Worm (Caenorhabditis elegans) whole organism, L4 larva: ENCODE data around the gene ZK354.9.
"Not testable (repeated sequence)": the region's sequence is repeated elsewhere in the genome, so short reads cannot be mapped to it uniquely, and the experiment has no call there.

Experiments
- F26F4.8 ChIP-seq: fragments of 200-800 bp; sonication (Bioruptor generic); conservative IDR thresholded peaks from 2 replicates; pipeline ENCODE4 v1.3.6; 2022; ENCODE audit warnings: missing genetic modification characterization, missing compliant biosample characterization
- F44E2.7 ChIP-seq: fragments of 200-800 bp; sonication (Bioruptor generic); IDR thresholded peaks from 2 replicates; pipeline ENCODE4 v2.1.2; 2022; ENCODE audit warnings: missing genetic modification characterization, missing compliant biosample characterization
- F49E8.2 ChIP-seq: sonication (generic microtip); optimal IDR thresholded peaks from 2 replicates; lab custom pipeline; 2016; ENCODE audit warnings: missing compliant biosample characterization, mild to moderate bottlenecking, missing genetic modification characterization, borderline replicate concordance
- T26A8.4 ChIP-seq: fragments of 200-800 bp; sonication (Bioruptor generic); IDR thresholded peaks from 2 replicates; pipeline ENCODE4 v1.3.6; 2022; ENCODE audit warnings: missing genetic modification characterization, missing compliant biosample characterization
- Y105C5A.15 ChIP-seq: fragments of 200-800 bp; sonication (Bioruptor generic); IDR thresholded peaks from 2 replicates; pipeline ENCODE4 v1.3.6; 2022; ENCODE audit warnings: missing genetic modification characterization, missing compliant biosample characterization
- Y48G9A.11 ChIP-seq: fragments of 200-800 bp; sonication (Bioruptor generic); IDR thresholded peaks from 2 replicates; pipeline ENCODE4 v1.3.6; 2022; ENCODE audit warnings: missing genetic modification reagents, missing genetic modification characterization, missing compliant biosample characterization
- aha-1 ChIP-seq: fragments of 150-350 bp; peaks from one replicate; lab custom pipeline; 2014; ENCODE audit warnings: missing biosample characterization, missing genetic modification characterization
- ama-1 ChIP-seq: fragments of 150-350 bp; optimal IDR thresholded peaks from 2 replicates; lab custom pipeline; 2014; ENCODE audit warnings: inconsistent platforms, mixed read lengths
- arid-1 ChIP-seq: fragments of 200-800 bp; sonication (Bioruptor generic); conservative IDR thresholded peaks from 2 replicates; pipeline ENCODE4 v1.3.6; 2022; ENCODE audit warnings: missing genetic modification reagents, missing genetic modification characterization, missing compliant biosample characterization
- attf-4 ChIP-seq: sonication (generic microtip); optimal IDR thresholded peaks from 3 replicates; lab custom pipeline; 2017; ENCODE audit warnings: missing biosample characterization, missing genetic modification characterization
- ceh-44 ChIP-seq: fragments of 200-800 bp; sonication (Bioruptor generic); IDR thresholded peaks from 2 replicates; pipeline ENCODE4 v1.3.6; 2022; ENCODE audit warnings: missing genetic modification reagents, missing genetic modification characterization, missing compliant biosample characterization
- cey-2 ChIP-seq: sonication (generic microtip); optimal IDR thresholded peaks from 3 replicates; lab custom pipeline; 2017; ENCODE audit warnings: missing genetic modification characterization, mild to moderate bottlenecking, missing compliant biosample characterization, antibody characterized with exemption, borderline replicate concordance; ENCODE audit not compliant: insufficient read depth
- ctbp-1 ChIP-seq: fragments of 200-800 bp; sonication (Bioruptor generic); IDR thresholded peaks from 2 replicates; pipeline ENCODE4 v1.3.6; 2022; ENCODE audit warnings: missing genetic modification reagents, missing genetic modification characterization, missing compliant biosample characterization
- lin-38 ChIP-seq: fragments of 200-800 bp; sonication (Bioruptor generic); IDR thresholded peaks from 2 replicates; pipeline ENCODE4 v1.3.6; 2022; ENCODE audit warnings: missing genetic modification reagents, missing genetic modification characterization, missing compliant biosample characterization
- mdt-29 ChIP-seq: fragments of 200-800 bp; sonication (Bioruptor generic); IDR thresholded peaks from 2 replicates; pipeline ENCODE4 v1.3.6; 2022; ENCODE audit warnings: missing genetic modification reagents, missing genetic modification characterization, missing compliant biosample characterization
- mep-1 ChIP-seq: fragments of 150-350 bp; sonication (generic microtip); optimal IDR thresholded peaks from 3 replicates; lab custom pipeline; 2014; ENCODE audit warnings: missing biosample characterization, missing genetic modification characterization
- nhr-28 ChIP-seq: fragments of 150-350 bp; optimal IDR thresholded peaks from 2 replicates; lab custom pipeline; 2014; ENCODE audit warnings: missing biosample characterization, missing genetic modification characterization
- nhr-76 ChIP-seq: fragments of 150-350 bp; optimal IDR thresholded peaks from 2 replicates; lab custom pipeline; 2014; ENCODE audit warnings: missing biosample characterization, missing genetic modification characterization
- pha-4 ChIP-seq, 2 experiments: fragments of 150-350 bp in 1 of 2; fragments of 200-800 bp in 1 of 2; sonication (Bioruptor generic) in 1 of 2; IDR thresholded peaks in 1 of 2; optimal IDR thresholded peaks in 1 of 2; 2 replicates each; pipeline versions ENCODE4 v1.3.6 to Lab custom; 2014 to 2022; ENCODE audit warnings: missing genetic modification characterization in 2 of 2, missing genetic modification reagents in 2 of 2, missing biosample characterization in 1 of 2, missing compliant biosample characterization in 1 of 2
- php-3 ChIP-seq: fragments of 200-800 bp; sonication (Bioruptor generic); IDR thresholded peaks from 2 replicates; pipeline ENCODE4 v1.3.6; 2022; ENCODE audit warnings: missing genetic modification reagents, missing genetic modification characterization, missing compliant biosample characterization
- snpc-1.2 ChIP-seq: fragments of 200-800 bp; sonication (Bioruptor generic); IDR thresholded peaks from 2 replicates; pipeline ENCODE4 v1.3.6; 2022; ENCODE audit warnings: missing genetic modification reagents, missing genetic modification characterization, missing compliant biosample characterization
- unc-62 ChIP-seq, 3 experiments: fragments of 150-350 bp in 1 of 3; sonication (generic microtip); optimal IDR thresholded peaks in 2 of 3; peaks in 1 of 3; 1 replicate in 1 of 3; 2 replicates in 2 of 3; lab custom pipeline; 2014 to 2017; ENCODE audit warnings: missing biosample characterization in 3 of 3, missing genetic modification characterization in 3 of 3, missing genetic modification reagents in 3 of 3, missing genotype in 1 of 3

ZK354.9 gene

DNA sequence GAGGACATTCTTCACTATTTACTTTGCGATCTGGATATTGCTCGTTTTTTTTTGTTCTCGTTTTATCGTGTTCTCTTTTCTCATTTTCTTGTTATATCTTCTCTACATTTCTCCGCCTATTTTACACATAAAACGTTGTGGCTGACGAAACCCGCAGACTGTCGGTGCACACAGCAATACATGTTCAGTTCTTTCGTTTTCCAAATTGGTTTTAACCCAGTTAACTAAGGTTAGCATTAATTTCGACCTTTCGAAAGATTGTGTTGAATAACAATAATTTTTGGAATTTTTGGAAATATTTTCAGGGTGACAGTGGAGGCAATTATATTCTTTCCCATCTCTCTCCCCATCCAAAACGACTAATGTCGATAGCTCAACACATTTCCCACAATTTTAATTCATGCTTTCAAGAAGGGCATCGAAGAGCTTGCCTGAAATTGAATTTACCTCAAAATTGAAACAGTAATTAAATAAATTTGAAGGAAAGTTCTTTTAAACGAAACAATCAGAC, 43.2 kb downstream of the ZK354.9 start:
- TF ChIP-seq arid-1 (GFP tag; lab: Robert Waterston, UW) = 0 out of 2 replicates have a peak, but pooled peaks have one; percentile 28
- peak; percentile 57 for TF ChIP-seq aha-1 (tag; lab: Kevin White, UChicago)
- peak; percentile 97 for TF ChIP-seq snpc-1.2 (GFP tag; lab: Robert Waterston, UW)
- TF ChIP-seq F44E2.7 (GFP tag; lab: Robert Waterston, UW) = 0 out of 2 replicates have a peak, but pooled peaks have one; percentile 30
- peak; percentile 60 for TF ChIP-seq lin-38
- TF ChIP-seq T26A8.4 = peak; percentile 77
- peak; percentile 30; the same call in 1 of the 2 replicates for TF ChIP-seq Y48G9A.11 (GFP tag; lab: Robert Waterston, UW)
- TF ChIP-seq ceh-44 = 0 out of 2 replicates have a peak, but pooled peaks have one; percentile 35
- TF ChIP-seq unc-62 (GFP tag; optimal IDR thresholded peaks at IDR 0.05 in 1 of 2; lab: Kevin White, UChicago) = peak in 1 of 2 experiments; percentile 31
- TF ChIP-seq unc-62 (tag; optimal IDR thresholded peaks at IDR 0.05; lab: Kevin White, UChicago) = not testable (repeated sequence)
- 0 out of 2 replicates have a peak, but pooled peaks have one; percentile 25 for TF ChIP-seq Y105C5A.15 (GFP tag; lab: Robert Waterston, UW)
- TF ChIP-seq mdt-29 (GFP tag; lab: Robert Waterston, UW) = peak; percentile 72
- peak; percentile 32 for TF ChIP-seq ama-1
- TF ChIP-seq F49E8.2 (tag; lab: Kevin White, UChicago) = peak; percentile 56

- TF ChIP-seq lin-38 (peak; percentile 39; the same call in 1 of the 2 replicates), unc-62 (GFP tag; optimal IDR thresholded peaks at IDR 0.05 in 1 of 2; lab: Kevin White, UChicago) (peak in 1 of 2 experiments; percentile 57), snpc-1.2 (GFP tag; lab: Robert Waterston, UW) (peak; percentile 98), mdt-29 (GFP tag; lab: Robert Waterston, UW) (0 out of 2 replicates have a peak, but pooled peaks have one; percentile 32), php-3 (GFP tag; lab: Robert Waterston, UW) (0 out of 2 replicates have a peak, but pooled peaks have one; percentile 30), T26A8.4 (peak; percentile 65)
- TF ChIP-seq unc-62 (tag; optimal IDR thresholded peaks at IDR 0.05; lab: Kevin White, UChicago) = not testable (repeated sequence)
These were observed 46.2 kb downstream of the ZK354.9 start for ce11 chrIV:5261786-5262185.

DNA sequence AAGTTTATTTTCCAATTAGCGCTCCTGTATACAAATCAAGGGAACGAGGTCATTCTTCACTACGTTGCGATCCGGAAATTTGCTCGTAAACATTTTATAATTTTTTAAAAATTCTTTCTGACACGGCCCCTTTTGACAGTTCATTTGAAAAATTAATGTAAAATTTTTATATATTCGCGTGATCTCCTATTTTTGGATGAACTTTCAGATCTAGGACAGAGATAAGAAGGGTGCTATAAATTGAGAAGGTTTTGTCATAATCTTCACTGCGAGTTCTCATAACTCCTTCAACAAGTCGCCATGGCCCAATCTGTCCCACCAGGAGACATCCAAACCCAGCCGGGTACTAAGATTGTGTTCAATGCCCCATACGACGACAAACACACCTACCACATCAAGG, 47.7 kb downstream of the ZK354.9 start, which contains the start of gene msp-19:
msp-19 (plus strand) TSS at position 301 of the 400 bp plus-strand sequence.
- TF ChIP-seq nhr-28 (tag; lab: Kevin White, UChicago); mep-1; ctbp-1: not testable (repeated sequence)

ce11 chrIV:5258385-5258784, 49.6 kb downstream of the ZK354.9 start, which contains the start of gene ttbk-2.1:
ttbk-2.1 (plus strand) TSS chrIV:5258685.
- not testable (repeated sequence) for TF ChIP-seq mep-1; nhr-76; cey-2 (tag; lab: Kevin White, UChicago)

DNA sequence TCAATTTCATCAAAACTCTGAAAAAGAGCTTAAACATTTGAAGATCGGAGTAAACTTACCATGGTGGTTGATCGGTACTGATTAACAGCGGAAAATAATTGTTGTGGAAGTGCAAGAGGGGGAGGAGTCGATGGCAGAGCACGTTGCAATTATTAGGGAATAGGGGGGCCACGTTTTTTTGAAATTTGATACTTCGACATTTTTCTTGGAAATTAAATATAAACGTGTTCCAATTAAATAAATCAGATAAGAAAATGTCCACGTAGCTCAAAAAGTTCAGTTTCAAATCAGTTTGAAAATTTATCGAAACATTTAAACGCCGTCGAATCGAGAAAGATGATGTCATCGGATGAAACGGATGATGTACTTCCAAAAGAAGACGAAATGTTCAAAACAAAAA, 51.2 kb downstream of the ZK354.9 start, which contains the start of gene F36H12.9:
F36H12.9 (plus strand) TSS at position 301 of the 400 bp plus-strand sequence.
- TF ChIP-seq pha-4 (GFP tag; IDR thresholded peaks at IDR 0.05; lab: Robert Waterston, UW); pha-4 (tag; optimal IDR thresholded peaks at IDR 0.05; lab: Kevin White, UChicago); attf-4; F26F4.8 (GFP tag; lab: Robert Waterston, UW): not testable (repeated sequence)
